Worm (Caenorhabditis elegans) whole organism, late embryonic: ENCODE results near the gene M163.1.

Experiments
- F13H6.1 ChIP-seq: sonication (generic microtip); optimal IDR thresholded peaks from 2 replicates; lab custom pipeline; 2016; ENCODE audit warnings: missing genetic modification characterization, missing compliant biosample characterization
- K09A11.1 ChIP-seq: sonication (generic microtip); optimal IDR thresholded peaks from 2 replicates; lab custom pipeline; 2017; ENCODE audit warnings: antibody characterized with exemption, mild to moderate bottlenecking, missing genetic modification characterization, missing compliant biosample characterization; ENCODE audit not compliant: insufficient read depth
- T23F11.4 ChIP-seq: fragments of 200-800 bp; sonication (Bioruptor generic); optimal IDR thresholded peaks from 2 replicates; lab custom pipeline; 2018; ENCODE audit warnings: mild to moderate bottlenecking, missing genetic modification characterization, missing compliant biosample characterization
- ceh-19 ChIP-seq: fragments of 200-800 bp; sonication (Bioruptor generic); optimal IDR thresholded peaks from 2 replicates; lab custom pipeline; 2018; ENCODE audit warnings: mild to moderate bottlenecking, missing genetic modification characterization, missing compliant biosample characterization
- ceh-2 ChIP-seq: sonication (generic microtip); optimal IDR thresholded peaks from 2 replicates; lab custom pipeline; 2016; ENCODE audit warnings: missing genotype, missing genetic modification characterization, missing compliant biosample characterization
- ceh-22 ChIP-seq: sonication (generic microtip); optimal IDR thresholded peaks from 2 replicates; lab custom pipeline; 2017; ENCODE audit warnings: missing biosample characterization, missing genetic modification characterization
- ceh-30 ChIP-seq: fragments of 150-350 bp; optimal IDR thresholded peaks from 2 replicates; lab custom pipeline; 2014; ENCODE audit warnings: missing biosample characterization, missing genetic modification characterization
- ceh-31 ChIP-seq: sonication (generic microtip); optimal IDR thresholded peaks from 2 replicates; lab custom pipeline; 2016; ENCODE audit warnings: missing genetic modification characterization, missing compliant biosample characterization
- ceh-45 ChIP-seq: fragments of 200-800 bp; sonication (Bioruptor generic); IDR thresholded peaks from 2 replicates; pipeline ENCODE4 v1.3.6; 2022; ENCODE audit warnings: missing genetic modification reagents, missing genetic modification characterization, missing compliant biosample characterization
- ceh-48 ChIP-seq: sonication (generic microtip); optimal IDR thresholded peaks from 2 replicates; lab custom pipeline; 2016; ENCODE audit warnings: missing genetic modification characterization, inconsistent platforms, missing compliant biosample characterization
- ceh-9 ChIP-seq: sonication (generic microtip); optimal IDR thresholded peaks from 2 replicates; lab custom pipeline; 2016; ENCODE audit warnings: mild to moderate bottlenecking, missing genetic modification characterization, inconsistent platforms, missing compliant biosample characterization
- dmd-4 ChIP-seq: sonication (generic microtip); optimal IDR thresholded peaks from 2 replicates; lab custom pipeline; 2016; ENCODE audit warnings: borderline replicate concordance, missing genetic modification characterization, missing compliant biosample characterization
- ets-4 ChIP-seq: sonication (generic microtip); optimal IDR thresholded peaks from 2 replicates; lab custom pipeline; 2016; ENCODE audit warnings: missing genetic modification characterization, missing compliant biosample characterization
- fkh-10 ChIP-seq: fragments of 150-350 bp; optimal IDR thresholded peaks from 2 replicates; lab custom pipeline; 2014; ENCODE audit warnings: missing biosample characterization, missing genetic modification reagents, missing genetic modification characterization
- hlh-13 ChIP-seq: fragments of 200-800 bp; sonication (Bioruptor generic); optimal IDR thresholded peaks from 2 replicates; lab custom pipeline; 2018; ENCODE audit warnings: mild to moderate bottlenecking, missing genetic modification characterization, missing compliant biosample characterization
- hlh-15 ChIP-seq: sonication (generic microtip); optimal IDR thresholded peaks from 2 replicates; lab custom pipeline; 2016; ENCODE audit warnings: missing genetic modification characterization, missing compliant biosample characterization
- lin-11 ChIP-seq: fragments of 200-800 bp; sonication (Bioruptor generic); optimal IDR thresholded peaks from 2 replicates; lab custom pipeline; 2018; ENCODE audit warnings: mild to moderate bottlenecking, missing genetic modification characterization, missing compliant biosample characterization
- madf-2 ChIP-seq: sonication (generic microtip); optimal IDR thresholded peaks from 2 replicates; lab custom pipeline; 2017; ENCODE audit warnings: missing genetic modification characterization, missing compliant biosample characterization
- mec-3 ChIP-seq: sonication (generic microtip); optimal IDR thresholded peaks from 2 replicates; lab custom pipeline; 2016; ENCODE audit warnings: borderline replicate concordance, missing genetic modification characterization, missing compliant biosample characterization
- nhr-232 ChIP-seq: sonication (generic microtip); optimal IDR thresholded peaks from 2 replicates; lab custom pipeline; 2016; ENCODE audit warnings: missing genetic modification characterization, missing compliant biosample characterization
- odd-2 ChIP-seq: sonication (generic microtip); optimal IDR thresholded peaks from 2 replicates; lab custom pipeline; 2017; ENCODE audit warnings: antibody characterized with exemption, mild to moderate bottlenecking, missing genetic modification characterization, missing compliant biosample characterization
- pag-3 ChIP-seq: sonication (generic microtip); optimal IDR thresholded peaks from 2 replicates; lab custom pipeline; 2016; ENCODE audit warnings: missing compliant biosample characterization, missing genetic modification characterization, borderline replicate concordance
- pha-2 ChIP-seq: sonication (generic microtip); optimal IDR thresholded peaks from 2 replicates; lab custom pipeline; 2017; ENCODE audit warnings: mild to moderate bottlenecking, missing genetic modification characterization, missing compliant biosample characterization
- pha-4 ChIP-seq: fragments of 150-350 bp; optimal IDR thresholded peaks from 2 replicates; lab custom pipeline; 2018; ENCODE audit warnings: missing biosample characterization, missing genetic modification reagents, missing genetic modification characterization
- ref-2 ChIP-seq: sonication (generic microtip); optimal IDR thresholded peaks from 2 replicates; lab custom pipeline; 2016; ENCODE audit warnings: missing genetic modification characterization, missing compliant biosample characterization
- sox-4 ChIP-seq: sonication (generic microtip); optimal IDR thresholded peaks from 2 replicates; lab custom pipeline; 2017; ENCODE audit warnings: mild to moderate bottlenecking, missing genetic modification characterization, inconsistent platforms, missing compliant biosample characterization
- syd-9 ChIP-seq: sonication (generic microtip); optimal IDR thresholded peaks from 2 replicates; lab custom pipeline; 2016; ENCODE audit warnings: mild to moderate bottlenecking, missing genetic modification characterization, moderate library complexity, missing compliant biosample characterization
- unc-3 ChIP-seq, 2 experiments: fragments of 200-800 bp in 1 of 2; sonication (Bioruptor generic) in 1 of 2; sonication (generic microtip) in 1 of 2; conservative IDR thresholded peaks in 1 of 2; optimal IDR thresholded peaks in 1 of 2; 2 replicates each; pipeline versions ENCODE4 v1.3.6 to Lab custom; 2016 to 2022; ENCODE audit warnings: missing compliant biosample characterization in 2 of 2, missing genetic modification characterization in 2 of 2, missing genetic modification reagents in 1 of 2
- unc-42 ChIP-seq: sonication (generic microtip); optimal IDR thresholded peaks from 2 replicates; lab custom pipeline; 2016; ENCODE audit warnings: missing genotype, missing genetic modification characterization, missing compliant biosample characterization
- unc-55 ChIP-seq: sonication (generic microtip); optimal IDR thresholded peaks from 2 replicates; lab custom pipeline; 2017; ENCODE audit warnings: missing biosample characterization, missing genetic modification reagents, missing genetic modification characterization
- unc-86 ChIP-seq: sonication (generic microtip); optimal IDR thresholded peaks from 2 replicates; lab custom pipeline; 2016; ENCODE audit warnings: missing genetic modification characterization, missing compliant biosample characterization
- zip-5 ChIP-seq: sonication (generic microtip); optimal IDR thresholded peaks from 2 replicates; lab custom pipeline; 2016; ENCODE audit warnings: missing genetic modification characterization, missing compliant biosample characterization
- ztf-16 ChIP-seq: sonication (generic microtip); optimal IDR thresholded peaks from 2 replicates; lab custom pipeline; 2017; ENCODE audit warnings: missing genetic modification characterization, missing compliant biosample characterization

Gene M163.1

ce11 chrX:14545543-14545942, 41.9 kb upstream of the M163.1 start, which contains the start of gene enri-2:
Gene enri-2 (plus strand): TSS chrX:14545843.
- no peak for TF ChIP-seq pha-2 (tag; lab: Kevin White, UChicago)
- no peak for TF ChIP-seq nhr-232 (tag; lab: Kevin White, UChicago)
- no peak for TF ChIP-seq ceh-48 (tag; lab: Kevin White, UChicago)
- TF ChIP-seq unc-86 = no peak
- TF ChIP-seq K09A11.1 = no peak
- no peak for TF ChIP-seq unc-55 (GFP tag; lab: Kevin White, UChicago)
- TF ChIP-seq odd-2 (tag; lab: Kevin White, UChicago) = no peak
- TF ChIP-seq ceh-30 = no peak
- no peak for TF ChIP-seq ceh-22 (tag; lab: Kevin White, UChicago)
- TF ChIP-seq ceh-45 = no peak
- no peak for TF ChIP-seq pag-3 (tag; lab: Kevin White, UChicago)
- no peak for TF ChIP-seq unc-42 (tag; lab: Kevin White, UChicago)
- TF ChIP-seq, all 69 proteins: peak for 0

ce11 chrX:14543224-14543623, 39.6 kb upstream of the M163.1 start, which contains the start of gene T24C2.3:
Gene T24C2.3 (plus strand): TSS chrX:14543524.
- TF ChIP-seq ets-4 (tag; lab: Kevin White, UChicago) = no peak
- no peak for TF ChIP-seq ceh-31 (tag; lab: Kevin White, UChicago)
- TF ChIP-seq dmd-4 = no peak
- no peak for TF ChIP-seq lin-11 (tag; lab: Kevin White, UChicago)
- no peak for TF ChIP-seq F13H6.1
- TF ChIP-seq mec-3 (tag; lab: Kevin White, UChicago) = no peak
- no peak for TF ChIP-seq ceh-9 (tag; lab: Kevin White, UChicago)
- no peak for TF ChIP-seq odd-2 (tag; lab: Kevin White, UChicago)
- TF ChIP-seq ceh-19 = no peak
- no peak for TF ChIP-seq zip-5 (tag; lab: Kevin White, UChicago)
- TF ChIP-seq ceh-22 (tag; lab: Kevin White, UChicago) = no peak

- no peak for TF ChIP-seq fkh-10 (GFP tag; lab: Kevin White, UChicago)
- no peak for TF ChIP-seq hlh-13 (GFP tag; lab: Kevin White, UChicago)
- TF ChIP-seq dmd-4 = no peak
- TF ChIP-seq unc-3 (GFP tag; conservative IDR thresholded peaks at IDR 0.05; lab: Robert Waterston, UW) = no peak
- no peak for TF ChIP-seq unc-3 (tag; optimal IDR thresholded peaks at IDR 0.05; lab: Kevin White, UChicago)
- TF ChIP-seq pag-3 (tag; lab: Kevin White, UChicago) = no peak
- no peak for TF ChIP-seq sox-4
- no peak for TF ChIP-seq ref-2 (tag; lab: Kevin White, UChicago)
- TF ChIP-seq odd-2 (tag; lab: Kevin White, UChicago) = no peak
- TF ChIP-seq zip-5 (tag; lab: Kevin White, UChicago) = no peak
- TF ChIP-seq lin-11 (tag; lab: Kevin White, UChicago) = no peak
- no peak for TF ChIP-seq ztf-16 (tag; lab: Kevin White, UChicago)
- TF ChIP-seq, all 69 proteins: peak for 0
Observed at ce11 chrX:14541992-14542391, 38.4 kb upstream of the M163.1 start, which contains the start of gene fbxa-81. Gene fbxa-81 (minus strand): TSS chrX:14542092.

ce11 chrX:14539468-14539867, 35.8 kb upstream of the M163.1 start:
- no peak for TF ChIP-seq ceh-2
- no peak for TF ChIP-seq hlh-15
- no peak for TF ChIP-seq madf-2 (tag; lab: Kevin White, UChicago)

ce11 chrX:14537625-14538024, 34.0 kb upstream of the M163.1 start:
- TF ChIP-seq syd-9 (tag; lab: Kevin White, UChicago) (no peak), pha-4 (tag; lab: Kevin White, UChicago) (no peak), ceh-45 (no peak), pha-2 (tag; lab: Kevin White, UChicago) (no peak), T23F11.4 (GFP tag; lab: Kevin White, UChicago) (no peak)
